Worm (Caenorhabditis elegans) whole organism, L3 larva: ENCODE results near the gene nhr-167.

Source experiments
- ZK546.5 ChIP-seq: sonication (generic microtip); optimal IDR thresholded peaks from 2 replicates; lab custom pipeline; 2017; ENCODE audit warnings: missing biosample characterization, missing genetic modification characterization
- ama-1 ChIP-seq: fragments of 150-350 bp; optimal IDR thresholded peaks from 2 replicates; lab custom pipeline; 2018
- egl-27 ChIP-seq: sonication (generic microtip); optimal IDR thresholded peaks from 4 replicates; lab custom pipeline; 2017; ENCODE audit warnings: missing biosample characterization, missing genetic modification reagents, missing genetic modification characterization
- fos-1 ChIP-seq: fragments of 150-350 bp; optimal IDR thresholded peaks from 2 replicates; lab custom pipeline; 2014; ENCODE audit warnings: missing biosample characterization, missing genetic modification characterization
- lin-15B ChIP-seq: fragments of 150-350 bp; optimal IDR thresholded peaks from 2 replicates; lab custom pipeline; 2014; ENCODE audit warnings: missing biosample characterization, missing genetic modification characterization
- nhr-67 ChIP-seq: fragments of 150-350 bp; optimal IDR thresholded peaks from 2 replicates; lab custom pipeline; 2014; ENCODE audit warnings: missing biosample characterization, missing genetic modification characterization
- tbx-2 ChIP-seq: sonication (generic microtip); optimal IDR thresholded peaks from 2 replicates; lab custom pipeline; 2016; ENCODE audit warnings: mild to moderate bottlenecking, missing genetic modification characterization, missing compliant biosample characterization
- ztf-11 ChIP-seq: fragments of 150-350 bp; optimal IDR thresholded peaks from 2 replicates; lab custom pipeline; 2014; ENCODE audit warnings: missing biosample characterization, missing genetic modification characterization

ce11 chrX:11957246-11957645, 24.6 kb downstream of the nhr-167 start, which contains the start of gene T08D10.5:
- TF ChIP-seq nhr-67 (tag; lab: Kevin White, UChicago), result no peak
- no peak for TF ChIP-seq fos-1 (tag; lab: Kevin White, UChicago)
- TF ChIP-seq tbx-2 (tag; lab: Kevin White, UChicago), result no peak
- TF ChIP-seq egl-27 (tag; lab: Kevin White, UChicago), result no peak
- TF ChIP-seq ZK546.5 (tag; lab: Kevin White, UChicago), result no peak
- TF ChIP-seq ama-1 (lab: Kevin White, UChicago), result no peak
- no peak for TF ChIP-seq lin-15B (tag; lab: Kevin White, UChicago)
- no peak for TF ChIP-seq ztf-11
